Worm (Caenorhabditis elegans) whole organism, early embryonic: ENCODE results near the gene C05E4.7.

Experiments used
- B0310.2 ChIP-seq: sonication (generic microtip); optimal IDR thresholded peaks from 2 replicates; lab custom pipeline; 2016; ENCODE audit warnings: mild to moderate bottlenecking, missing genetic modification characterization, missing compliant biosample characterization
- aly-1 ChIP-seq: sonication (generic microtip); optimal IDR thresholded peaks from 2 replicates; lab custom pipeline; 2016; ENCODE audit warnings: missing genetic modification characterization, missing compliant biosample characterization
- ama-1 ChIP-seq: fragments of 150-350 bp; optimal IDR thresholded peaks from 2 replicates; lab custom pipeline; 2014
- ceh-13 ChIP-seq: fragments of 200-800 bp; sonication (Bioruptor generic); optimal IDR thresholded peaks from 2 replicates; lab custom pipeline; 2018; ENCODE audit warnings: mild to moderate bottlenecking, missing genetic modification characterization, missing compliant biosample characterization
- ceh-36 ChIP-seq: sonication (generic microtip); optimal IDR thresholded peaks from 2 replicates; lab custom pipeline; 2016; ENCODE audit warnings: missing genetic modification characterization, inconsistent platforms, missing compliant biosample characterization
- ets-7 ChIP-seq: sonication (generic microtip); optimal IDR thresholded peaks from 2 replicates; lab custom pipeline; 2016; ENCODE audit warnings: missing genotype, missing genetic modification characterization, missing compliant biosample characterization
- flt-1 ChIP-seq: fragments of 200-800 bp; sonication (Bioruptor generic); IDR thresholded peaks from 2 replicates; pipeline ENCODE4 v1.3.6; 2022; ENCODE audit warnings: missing genetic modification characterization, missing compliant biosample characterization
- hmbx-1 ChIP-seq: sonication (generic microtip); optimal IDR thresholded peaks from 2 replicates; lab custom pipeline; 2016; ENCODE audit warnings: mild to moderate bottlenecking, missing genetic modification characterization, missing compliant biosample characterization
- hmg-4 ChIP-seq: fragments of 200-800 bp; sonication (Bioruptor generic); optimal IDR thresholded peaks from 2 replicates; lab custom pipeline; 2018; ENCODE audit warnings: mild to moderate bottlenecking, missing genetic modification characterization, missing compliant biosample characterization
- hnd-1 ChIP-seq: sonication (generic microtip); optimal IDR thresholded peaks from 2 replicates; lab custom pipeline; 2016; ENCODE audit warnings: missing genetic modification characterization, missing compliant biosample characterization
- pes-1 ChIP-seq: fragments of 200-800 bp; sonication (Bioruptor generic); IDR thresholded peaks from 2 replicates; pipeline ENCODE4 v1.3.6; 2022; ENCODE audit warnings: missing genetic modification reagents, missing genetic modification characterization, missing compliant biosample characterization
- scrt-1 ChIP-seq: fragments of 200-800 bp; sonication (Bioruptor generic); IDR thresholded peaks from 2 replicates; pipeline ENCODE4 v1.3.6; 2022; ENCODE audit warnings: missing genetic modification characterization, missing compliant biosample characterization
- sea-1 ChIP-seq: fragments of 200-800 bp; sonication (Bioruptor generic); conservative IDR thresholded peaks from 2 replicates; pipeline ENCODE4 v1.3.6; 2022; ENCODE audit warnings: missing genetic modification characterization, missing compliant biosample characterization
- tbx-11 ChIP-seq: fragments of 200-800 bp; sonication (Bioruptor generic); IDR thresholded peaks from 2 replicates; pipeline ENCODE4 v1.3.6; 2022; ENCODE audit warnings: missing genetic modification characterization, missing compliant biosample characterization

- no peak for TF ChIP-seq ets-7 (tag; lab: Kevin White, UChicago)
- no peak for TF ChIP-seq ama-1 (lab: Kevin White, UChicago)
- TF ChIP-seq scrt-1 (GFP tag; lab: Robert Waterston, UW), result no peak
- no peak for TF ChIP-seq ceh-13 (GFP tag; lab: Kevin White, UChicago)
- no peak for TF ChIP-seq sea-1 (GFP tag; lab: Robert Waterston, UW)
- no peak for TF ChIP-seq flt-1
- TF ChIP-seq hnd-1 (tag; lab: Kevin White, UChicago), result no peak
- TF ChIP-seq hmg-4, result no peak
- no peak for TF ChIP-seq B0310.2 (tag; lab: Kevin White, UChicago)
- no peak for TF ChIP-seq hmbx-1 (tag; lab: Kevin White, UChicago)
- no peak for TF ChIP-seq aly-1 (tag; lab: Kevin White, UChicago)
- TF ChIP-seq tbx-11, result no peak
- TF ChIP-seq pes-1, result no peak
- TF ChIP-seq ceh-36, result no peak
These were observed 46.0 kb upstream of the C05E4.7 start, which contains the start of gene srj-52 for ce11 chrV:695914-696313.
